Worm (Caenorhabditis elegans) whole organism, late embryonic: ENCODE results near the gene K04C2.3.
A peak's percentile ranks its signal among the peaks of the same experiment; 100 is the strongest.

Source experiments
- C08G9.2 ChIP-seq: sonication (generic microtip); optimal IDR thresholded peaks from 2 replicates; lab custom pipeline; 2016; ENCODE audit warnings: mild to moderate bottlenecking, missing genetic modification characterization, moderate library complexity, missing compliant biosample characterization
- F13H6.1 ChIP-seq: sonication (generic microtip); optimal IDR thresholded peaks from 2 replicates; lab custom pipeline; 2016; ENCODE audit warnings: missing genetic modification characterization, missing compliant biosample characterization
- K09A11.1 ChIP-seq: sonication (generic microtip); optimal IDR thresholded peaks from 2 replicates; lab custom pipeline; 2017; ENCODE audit warnings: antibody characterized with exemption, mild to moderate bottlenecking, missing genetic modification characterization, missing compliant biosample characterization; ENCODE audit not compliant: insufficient read depth
- T23F11.4 ChIP-seq: fragments of 200-800 bp; sonication (Bioruptor generic); optimal IDR thresholded peaks from 2 replicates; lab custom pipeline; 2018; ENCODE audit warnings: mild to moderate bottlenecking, missing genetic modification characterization, missing compliant biosample characterization
- Y22D7AL.16 ChIP-seq: sonication (generic microtip); optimal IDR thresholded peaks from 2 replicates; lab custom pipeline; 2016; ENCODE audit warnings: missing genetic modification characterization, missing compliant biosample characterization
- ahr-1 ChIP-seq: sonication (generic microtip); optimal IDR thresholded peaks from 2 replicates; lab custom pipeline; 2016; ENCODE audit warnings: missing genetic modification characterization, missing compliant biosample characterization
- ama-1 ChIP-seq: fragments of 150-350 bp; optimal IDR thresholded peaks from 2 replicates; lab custom pipeline; 2014
- ceh-14 ChIP-seq: sonication (generic microtip); optimal IDR thresholded peaks from 2 replicates; lab custom pipeline; 2016; ENCODE audit warnings: missing genotype, missing genetic modification characterization, missing compliant biosample characterization
- ceh-19 ChIP-seq: fragments of 200-800 bp; sonication (Bioruptor generic); optimal IDR thresholded peaks from 2 replicates; lab custom pipeline; 2018; ENCODE audit warnings: mild to moderate bottlenecking, missing genetic modification characterization, missing compliant biosample characterization
- ceh-2 ChIP-seq: sonication (generic microtip); optimal IDR thresholded peaks from 2 replicates; lab custom pipeline; 2016; ENCODE audit warnings: missing genotype, missing genetic modification characterization, missing compliant biosample characterization
- ceh-22 ChIP-seq: sonication (generic microtip); optimal IDR thresholded peaks from 2 replicates; lab custom pipeline; 2017; ENCODE audit warnings: missing biosample characterization, missing genetic modification characterization
- ceh-24 ChIP-seq: sonication (generic microtip); optimal IDR thresholded peaks from 2 replicates; lab custom pipeline; 2016; ENCODE audit warnings: mild to moderate bottlenecking, missing genetic modification characterization, missing compliant biosample characterization
- ceh-30 ChIP-seq: fragments of 150-350 bp; optimal IDR thresholded peaks from 2 replicates; lab custom pipeline; 2014; ENCODE audit warnings: missing biosample characterization, missing genetic modification characterization
- ceh-31 ChIP-seq: sonication (generic microtip); optimal IDR thresholded peaks from 2 replicates; lab custom pipeline; 2016; ENCODE audit warnings: missing genetic modification characterization, missing compliant biosample characterization
- ceh-34 ChIP-seq: sonication (generic microtip); optimal IDR thresholded peaks from 2 replicates; lab custom pipeline; 2016; ENCODE audit warnings: mild to moderate bottlenecking, missing genetic modification characterization, missing compliant biosample characterization
- ceh-45 ChIP-seq: fragments of 200-800 bp; sonication (Bioruptor generic); IDR thresholded peaks from 2 replicates; pipeline ENCODE4 v1.3.6; 2022; ENCODE audit warnings: missing genetic modification reagents, missing genetic modification characterization, missing compliant biosample characterization
- ceh-6 ChIP-seq: fragments of 200-800 bp; sonication (Bioruptor generic); optimal IDR thresholded peaks from 2 replicates; lab custom pipeline; 2018; ENCODE audit warnings: mild to moderate bottlenecking, missing genetic modification characterization, missing compliant biosample characterization
- ceh-9 ChIP-seq: sonication (generic microtip); optimal IDR thresholded peaks from 2 replicates; lab custom pipeline; 2016; ENCODE audit warnings: mild to moderate bottlenecking, missing genetic modification characterization, inconsistent platforms, missing compliant biosample characterization
- che-1 ChIP-seq: sonication (generic microtip); optimal IDR thresholded peaks from 2 replicates; lab custom pipeline; 2016; ENCODE audit warnings: mild to moderate bottlenecking, missing genetic modification characterization, missing compliant biosample characterization
- dmd-4 ChIP-seq: sonication (generic microtip); optimal IDR thresholded peaks from 2 replicates; lab custom pipeline; 2016; ENCODE audit warnings: borderline replicate concordance, missing genetic modification characterization, missing compliant biosample characterization
- dve-1 ChIP-seq: sonication (generic microtip); optimal IDR thresholded peaks from 2 replicates; lab custom pipeline; 2017; ENCODE audit warnings: antibody characterized with exemption, mild to moderate bottlenecking, missing genetic modification characterization, missing compliant biosample characterization
- elt-2 ChIP-seq: sonication (generic microtip); optimal IDR thresholded peaks from 2 replicates; lab custom pipeline; 2016; ENCODE audit warnings: missing genetic modification reagents, missing genetic modification characterization, missing compliant biosample characterization
- elt-4 ChIP-seq: sonication (generic microtip); optimal IDR thresholded peaks from 2 replicates; lab custom pipeline; 2016; ENCODE audit warnings: missing genetic modification characterization, missing compliant biosample characterization
- ets-4 ChIP-seq: sonication (generic microtip); optimal IDR thresholded peaks from 2 replicates; lab custom pipeline; 2016; ENCODE audit warnings: missing genetic modification characterization, missing compliant biosample characterization
- fax-1 ChIP-seq: sonication (generic microtip); optimal IDR thresholded peaks from 2 replicates; lab custom pipeline; 2016; ENCODE audit warnings: missing genotype, missing genetic modification characterization, missing compliant biosample characterization
- fkh-10 ChIP-seq: fragments of 150-350 bp; optimal IDR thresholded peaks from 2 replicates; lab custom pipeline; 2014; ENCODE audit warnings: missing biosample characterization, missing genetic modification reagents, missing genetic modification characterization
- fkh-6 ChIP-seq: sonication (generic microtip); optimal IDR thresholded peaks from 2 replicates; lab custom pipeline; 2016; ENCODE audit warnings: missing genetic modification characterization, missing compliant biosample characterization
- hlh-30 ChIP-seq: sonication (generic microtip); optimal IDR thresholded peaks from 2 replicates; lab custom pipeline; 2017; ENCODE audit warnings: antibody characterized with exemption, missing genetic modification characterization, missing compliant biosample characterization; ENCODE audit not compliant: insufficient read depth
- hlh-6 ChIP-seq: sonication (generic microtip); optimal IDR thresholded peaks from 2 replicates; lab custom pipeline; 2016; ENCODE audit warnings: missing genotype, missing genetic modification characterization, missing compliant biosample characterization
- hlh-8 ChIP-seq: sonication (generic microtip); optimal IDR thresholded peaks from 2 replicates; lab custom pipeline; 2016; ENCODE audit warnings: missing genotype, missing genetic modification characterization, missing compliant biosample characterization
- lin-11 ChIP-seq: fragments of 200-800 bp; sonication (Bioruptor generic); optimal IDR thresholded peaks from 2 replicates; lab custom pipeline; 2018; ENCODE audit warnings: mild to moderate bottlenecking, missing genetic modification characterization, missing compliant biosample characterization
- madf-2 ChIP-seq: sonication (generic microtip); optimal IDR thresholded peaks from 2 replicates; lab custom pipeline; 2017; ENCODE audit warnings: missing genetic modification characterization, missing compliant biosample characterization
- nfya-1 ChIP-seq: sonication (generic microtip); optimal IDR thresholded peaks from 2 replicates; lab custom pipeline; 2017; ENCODE audit warnings: missing genetic modification characterization, mild to moderate bottlenecking, missing compliant biosample characterization, antibody characterized with exemption, moderate library complexity
- nhr-232 ChIP-seq: sonication (generic microtip); optimal IDR thresholded peaks from 2 replicates; lab custom pipeline; 2016; ENCODE audit warnings: missing genetic modification characterization, missing compliant biosample characterization
- odd-2 ChIP-seq: sonication (generic microtip); optimal IDR thresholded peaks from 2 replicates; lab custom pipeline; 2017; ENCODE audit warnings: antibody characterized with exemption, mild to moderate bottlenecking, missing genetic modification characterization, missing compliant biosample characterization
- pag-3 ChIP-seq: sonication (generic microtip); optimal IDR thresholded peaks from 2 replicates; lab custom pipeline; 2016; ENCODE audit warnings: missing compliant biosample characterization, missing genetic modification characterization, borderline replicate concordance
- pat-9 ChIP-seq: fragments of 200-800 bp; sonication (Bioruptor generic); optimal IDR thresholded peaks from 2 replicates; lab custom pipeline; 2018; ENCODE audit warnings: mild to moderate bottlenecking, missing genetic modification characterization, moderate library complexity, missing compliant biosample characterization
- pha-2 ChIP-seq: sonication (generic microtip); optimal IDR thresholded peaks from 2 replicates; lab custom pipeline; 2017; ENCODE audit warnings: mild to moderate bottlenecking, missing genetic modification characterization, missing compliant biosample characterization
- pha-4 ChIP-seq: fragments of 150-350 bp; optimal IDR thresholded peaks from 2 replicates; lab custom pipeline; 2018; ENCODE audit warnings: missing biosample characterization, missing genetic modification reagents, missing genetic modification characterization
- pqm-1 ChIP-seq: sonication (generic microtip); optimal IDR thresholded peaks from 2 replicates; lab custom pipeline; 2016; ENCODE audit warnings: missing genetic modification characterization, missing compliant biosample characterization
- pros-1 ChIP-seq: fragments of 150-350 bp; optimal IDR thresholded peaks from 2 replicates; lab custom pipeline; 2014; ENCODE audit warnings: missing biosample characterization, missing genetic modification reagents, missing genetic modification characterization
- ref-2 ChIP-seq: sonication (generic microtip); optimal IDR thresholded peaks from 2 replicates; lab custom pipeline; 2016; ENCODE audit warnings: missing genetic modification characterization, missing compliant biosample characterization
- rnt-1 ChIP-seq: sonication (generic microtip); optimal IDR thresholded peaks from 2 replicates; lab custom pipeline; 2016; ENCODE audit warnings: missing genetic modification characterization, missing compliant biosample characterization
- sdc-2 ChIP-seq: sonication (generic microtip); optimal IDR thresholded peaks from 2 replicates; lab custom pipeline; 2016; ENCODE audit warnings: missing genotype, missing genetic modification characterization, missing compliant biosample characterization
- syd-9 ChIP-seq: sonication (generic microtip); optimal IDR thresholded peaks from 2 replicates; lab custom pipeline; 2016; ENCODE audit warnings: mild to moderate bottlenecking, missing genetic modification characterization, moderate library complexity, missing compliant biosample characterization
- tbx-2 ChIP-seq: sonication (generic microtip); optimal IDR thresholded peaks from 2 replicates; lab custom pipeline; 2016; ENCODE audit warnings: missing genetic modification characterization, missing compliant biosample characterization
- tbx-7 ChIP-seq: sonication (generic microtip); optimal IDR thresholded peaks from 2 replicates; lab custom pipeline; 2016; ENCODE audit warnings: missing genotype, missing genetic modification characterization, missing compliant biosample characterization
- ttx-3 ChIP-seq: sonication (generic microtip); optimal IDR thresholded peaks from 2 replicates; lab custom pipeline; 2016; ENCODE audit warnings: missing genetic modification reagents, missing genetic modification characterization, missing compliant biosample characterization
- unc-3 ChIP-seq, 2 experiments: fragments of 200-800 bp in 1 of 2; sonication (Bioruptor generic) in 1 of 2; sonication (generic microtip) in 1 of 2; conservative IDR thresholded peaks in 1 of 2; optimal IDR thresholded peaks in 1 of 2; 2 replicates each; pipeline versions ENCODE4 v1.3.6 to Lab custom; 2016 to 2022; ENCODE audit warnings: missing compliant biosample characterization in 2 of 2, missing genetic modification characterization in 2 of 2, missing genetic modification reagents in 1 of 2
- unc-55 ChIP-seq: sonication (generic microtip); optimal IDR thresholded peaks from 2 replicates; lab custom pipeline; 2017; ENCODE audit warnings: missing biosample characterization, missing genetic modification reagents, missing genetic modification characterization
- unc-86 ChIP-seq: sonication (generic microtip); optimal IDR thresholded peaks from 2 replicates; lab custom pipeline; 2016; ENCODE audit warnings: missing genetic modification characterization, missing compliant biosample characterization
- zip-5 ChIP-seq: sonication (generic microtip); optimal IDR thresholded peaks from 2 replicates; lab custom pipeline; 2016; ENCODE audit warnings: missing genetic modification characterization, missing compliant biosample characterization
- ztf-16 ChIP-seq: sonication (generic microtip); optimal IDR thresholded peaks from 2 replicates; lab custom pipeline; 2017; ENCODE audit warnings: missing genetic modification characterization, missing compliant biosample characterization

Gene K04C2.3

DNA sequence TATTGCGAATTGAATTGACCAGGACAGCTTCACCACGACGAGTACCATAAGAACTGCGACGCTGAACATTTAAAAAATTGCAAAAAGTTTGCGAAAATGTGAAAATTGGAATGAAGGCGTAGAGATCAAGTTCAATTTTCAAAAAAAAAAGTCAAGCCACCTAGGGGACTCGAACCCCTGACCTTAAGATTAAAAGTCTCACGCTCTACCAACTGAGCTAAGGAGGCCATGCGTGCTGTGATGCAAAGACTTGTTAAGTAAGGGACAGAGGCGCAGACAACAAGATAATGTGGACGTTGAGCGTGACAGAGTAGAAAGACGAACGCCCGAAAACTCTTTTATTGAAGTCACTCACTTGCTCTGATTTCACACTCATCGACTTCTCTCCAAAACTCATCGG, 14.7 kb downstream of the K04C2.3 start:
- TF ChIP-seq elt-4, result no peak
- peak; percentile 77 for TF ChIP-seq che-1 (tag; lab: Kevin White, UChicago)
- TF ChIP-seq pag-3, result no peak
- TF ChIP-seq ceh-9 (tag; lab: Kevin White, UChicago), result peak; percentile 47
- TF ChIP-seq madf-2 (tag; lab: Kevin White, UChicago), result peak; percentile 75
- TF ChIP-seq nfya-1 (tag; lab: Kevin White, UChicago), result peak; percentile 54
- peak; percentile 57 for TF ChIP-seq dmd-4 (tag; lab: Kevin White, UChicago)
- TF ChIP-seq ceh-30 (tag; lab: Kevin White, UChicago), result no peak
- peak; percentile 47 for TF ChIP-seq dve-1 (tag; lab: Kevin White, UChicago)
- no peak for TF ChIP-seq ahr-1 (tag; lab: Kevin White, UChicago)
- TF ChIP-seq fkh-6 (tag; lab: Kevin White, UChicago), result peak; percentile 41
- no peak for TF ChIP-seq unc-55
- TF ChIP-seq hlh-30, result peak; percentile 58
- TF ChIP-seq zip-5 (tag; lab: Kevin White, UChicago), result peak; percentile 33
- TF ChIP-seq ceh-2, result peak; percentile 27
- peak; percentile 54 for TF ChIP-seq Y22D7AL.16 (tag; lab: Kevin White, UChicago)
- peak; percentile 44 for TF ChIP-seq unc-86 (tag; lab: Kevin White, UChicago)
- TF ChIP-seq syd-9, result peak; percentile 63
- no peak for TF ChIP-seq tbx-7 (tag; lab: Kevin White, UChicago)
- peak; percentile 55 for TF ChIP-seq ceh-34
- peak; percentile 72 for TF ChIP-seq ztf-16 (tag; lab: Kevin White, UChicago)
- no peak for TF ChIP-seq ama-1 (lab: Kevin White, UChicago)
- TF ChIP-seq pat-9 (tag; lab: Kevin White, UChicago), result peak; percentile 69
- TF ChIP-seq pha-2 (tag; lab: Kevin White, UChicago), result no peak
- no peak for TF ChIP-seq odd-2 (tag; lab: Kevin White, UChicago)
- TF ChIP-seq ceh-31, result peak; percentile 55
- TF ChIP-seq rnt-1, result peak; percentile 67
- TF ChIP-seq ttx-3 (tag; lab: Kevin White, UChicago), result peak; percentile 58
- TF ChIP-seq nhr-232 (tag; lab: Kevin White, UChicago), result peak; percentile 79
- peak; percentile 78 for TF ChIP-seq hlh-6 (tag; lab: Kevin White, UChicago)
- TF ChIP-seq C08G9.2 (tag; lab: Kevin White, UChicago), result peak; percentile 52
- peak; percentile 36 for TF ChIP-seq ceh-19 (GFP tag; lab: Kevin White, UChicago)
- no peak for TF ChIP-seq ceh-22 (tag; lab: Kevin White, UChicago)
- no peak for TF ChIP-seq pros-1 (tag; lab: Kevin White, UChicago)
- no peak for TF ChIP-seq ceh-24 (tag; lab: Kevin White, UChicago)
- TF ChIP-seq ref-2 (tag; lab: Kevin White, UChicago), result peak; percentile 61
- TF ChIP-seq fax-1 (tag; lab: Kevin White, UChicago), result peak; percentile 55
- TF ChIP-seq T23F11.4 (GFP tag; lab: Kevin White, UChicago), result peak; percentile 58
- no peak for TF ChIP-seq ets-4 (tag; lab: Kevin White, UChicago)
- peak; percentile 54 for TF ChIP-seq K09A11.1 (tag; lab: Kevin White, UChicago)
- peak; percentile 70 for TF ChIP-seq tbx-2 (tag; lab: Kevin White, UChicago)
- peak; percentile 63 for TF ChIP-seq lin-11 (tag; lab: Kevin White, UChicago)
- peak; percentile 53 for TF ChIP-seq hlh-8 (tag; lab: Kevin White, UChicago)
- TF ChIP-seq ceh-6, result peak; percentile 61
- TF ChIP-seq sdc-2 (tag; lab: Kevin White, UChicago), result peak; percentile 68
- TF ChIP-seq fkh-10 (GFP tag; lab: Kevin White, UChicago), result no peak
- peak; percentile 33 for TF ChIP-seq F13H6.1 (tag; lab: Kevin White, UChicago)
- TF ChIP-seq pha-4 (tag; lab: Kevin White, UChicago), result no peak
- no peak for TF ChIP-seq pqm-1 (tag; lab: Kevin White, UChicago)
- TF ChIP-seq ceh-14, result peak; percentile 47
- TF ChIP-seq unc-3 (GFP tag; conservative IDR thresholded peaks at IDR 0.05; lab: Robert Waterston, UW), result peak; percentile 52; the same call in 1 of the 2 replicates
- TF ChIP-seq unc-3 (tag; optimal IDR thresholded peaks at IDR 0.05; lab: Kevin White, UChicago), result peak; percentile 44
- TF ChIP-seq elt-2 (tag; lab: Kevin White, UChicago), result peak; percentile 72
- peak; percentile 70 for TF ChIP-seq ceh-45 (GFP tag; lab: Robert Waterston, UW)
